Fruit fly (Drosophila melanogaster): ENCODE results near the gene Ccp84Ag.

The Ccp84Ag gene

dm6 chr3R:6708858-6709257 lies 22.3 kb downstream of the Ccp84Ag start (continued):
- TF ChIP-seq Hey (tag; optimal IDR thresholded peaks at IDR 0.05): no peak
- 0 out of 3 replicates have a peak, but pooled peaks have one; percentile 15 for TF ChIP-seq vnd (GFP tag; IDR thresholded peaks at IDR 0.05; ENCODE audit: partially characterized antibody)
- no peak for TF ChIP-seq Hr3 (GFP tag; optimal IDR thresholded peaks at IDR 0.05)
- no peak for TF ChIP-seq corto (GFP tag; optimal IDR thresholded peaks at IDR 0.05)
- no peak for TF ChIP-seq CG9876 (GFP tag; optimal IDR thresholded peaks at IDR 0.05)
- TF ChIP-seq Dp (GFP tag; optimal IDR thresholded peaks at IDR 0.05): peak; percentile 36
- TF ChIP-seq NFAT (GFP tag; IDR thresholded peaks at IDR 0.05): no peak
- no peak for TF ChIP-seq CG8388 (GFP tag; optimal IDR thresholded peaks at IDR 0.05)
- no peak for TF ChIP-seq zf30C (GFP tag; optimal IDR thresholded peaks at IDR 0.05)
- TF ChIP-seq oc (tag; optimal IDR thresholded peaks at IDR 0.05): peak; percentile 27
- TF ChIP-seq kah (GFP tag; optimal IDR thresholded peaks at IDR 0.05): no peak
- peak; percentile 43; the same call in 1 of the 3 replicates for TF ChIP-seq CG16813 (GFP tag; IDR thresholded peaks at IDR 0.05; ENCODE audit: partially characterized antibody)
- TF ChIP-seq CG15011 (GFP tag; optimal IDR thresholded peaks at IDR 0.05): no peak
- TF ChIP-seq Med (GFP tag): peak; percentile 74
- peak in 1 of 2 experiments; percentile 76 for TF ChIP-seq insv (GFP tag; optimal IDR thresholded peaks at IDR 0.05)
- TF ChIP-seq Taf1 (GFP tag; IDR thresholded peaks at IDR 0.05): no peak
- peak; percentile 60 for TF ChIP-seq nmo (GFP tag; optimal IDR thresholded peaks at IDR 0.05)
- no peak for TF ChIP-seq CG15073 (GFP tag; optimal IDR thresholded peaks at IDR 0.05)
- TF ChIP-seq CG12769 (tag; optimal IDR thresholded peaks at IDR 0.05): no peak
- 0 out of 2 replicates have a peak, but pooled peaks have one; percentile 31 for TF ChIP-seq ato (GFP tag; IDR thresholded peaks at IDR 0.05; ENCODE audit: partially characterized antibody)
- TF ChIP-seq CG11456 (GFP tag; IDR thresholded peaks at IDR 0.05): peak; percentile 42; the same call in 1 of the 3 replicates
- no peak for TF ChIP-seq CG12219 (GFP tag; optimal IDR thresholded peaks at IDR 0.05)
- no peak for TF ChIP-seq Poxn (GFP tag; IDR thresholded peaks at IDR 0.05)
- TF ChIP-seq Oaz (GFP tag; IDR thresholded peaks at IDR 0.05): no peak
- TF ChIP-seq BEAF-32 (GFP tag; optimal IDR thresholded peaks at IDR 0.05): peak; percentile 31
- TF ChIP-seq CG30431 (GFP tag; optimal IDR thresholded peaks at IDR 0.05): no peak
- TF ChIP-seq CG8765 (GFP tag; IDR thresholded peaks at IDR 0.05): 0 out of 2 replicates have a peak, but pooled peaks have one; percentile 6
- peak; percentile 58 for TF ChIP-seq CG4424 (GFP tag; optimal IDR thresholded peaks at IDR 0.05)
- TF ChIP-seq CG8089 (GFP tag; optimal IDR thresholded peaks at IDR 0.05): no peak
- no peak for TF ChIP-seq dm (GFP tag; optimal IDR thresholded peaks at IDR 0.05)
- no peak for TF ChIP-seq CG10959 (GFP tag; IDR thresholded peaks at IDR 0.05)
- peak; percentile 52; the same call in 1 of the 3 replicates for TF ChIP-seq CG7963 (GFP tag; IDR thresholded peaks at IDR 0.05; ENCODE audit: partially characterized antibody)
- no peak for TF ChIP-seq E2f1 (GFP tag; IDR thresholded peaks at IDR 0.05)
- TF ChIP-seq nerfin-1 (tag; optimal IDR thresholded peaks at IDR 0.05): peak; percentile 95
- no peak for TF ChIP-seq CG12744 (GFP tag; optimal IDR thresholded peaks at IDR 0.05)
- no peak for TF ChIP-seq twi (tag; optimal IDR thresholded peaks at IDR 0.05)
- TF ChIP-seq Pdp1 (GFP tag; optimal IDR thresholded peaks at IDR 0.05): no peak
- no peak for TF ChIP-seq MESR4 (GFP tag; optimal IDR thresholded peaks at IDR 0.05)
- no peak for TF ChIP-seq z (GFP tag; IDR thresholded peaks at IDR 0.05)
- peak; percentile 64 for TF ChIP-seq CG1603 (tag; optimal IDR thresholded peaks at IDR 0.05)
- TF ChIP-seq sd (tag; optimal IDR thresholded peaks at IDR 0.05): peak; percentile 80
- peak; percentile 41; the same call in 1 of the 2 replicates for TF ChIP-seq CG42726 (GFP tag; IDR thresholded peaks at IDR 0.05; ENCODE audit: partially characterized antibody)
- no peak for TF ChIP-seq Hr39 (optimal IDR thresholded peaks at IDR 0.05)
- TF ChIP-seq grn (GFP tag; optimal IDR thresholded peaks at IDR 0.05): no peak
- peak; percentile 71 for TF ChIP-seq CG8290 (GFP tag; optimal IDR thresholded peaks at IDR 0.05)
- no peak for TF ChIP-seq CG8290 (tag; optimal IDR thresholded peaks at IDR 0.05)
- no peak for TF ChIP-seq CG14860 (GFP tag; IDR thresholded peaks at IDR 0.05; ENCODE audit: partially characterized antibody)
- TF ChIP-seq klu (GFP tag; IDR thresholded peaks at IDR 0.05): no peak
- peak; percentile 55 for TF ChIP-seq bbx (GFP tag; IDR thresholded peaks at IDR 0.05; ENCODE audit: partially characterized antibody)
- TF ChIP-seq CG14050 (GFP tag; IDR thresholded peaks at IDR 0.05): no peak
- TF ChIP-seq ftz-f1 (GFP tag; optimal IDR thresholded peaks at IDR 0.05): no peak

Data from whole organism, embryonic.